Fruit fly (Drosophila melanogaster) whole organism, embryonic: Measurements from ENCODE around the gene a10.
A peak's percentile ranks its signal among the peaks of the same experiment; 100 is the strongest.

Experiments used
- Asciz ChIP-seq: fragments of 200-800 bp; sonication (Bioruptor generic); optimal IDR thresholded peaks from 2 replicates; lab custom pipeline; 2017; ENCODE audit warnings: missing biosample characterization, mild to moderate bottlenecking, missing genetic modification characterization, missing genetic modification reagents
- C15 ChIP-seq: fragments of 200-800 bp; sonication (Bioruptor generic); IDR thresholded peaks from 3 replicates; pipeline ENCODE4 v1.3.6; 2022; ENCODE audit warnings: missing biosample characterization, missing genetic modification characterization
- CG11247 ChIP-seq: fragments of 200-800 bp; sonication (Bioruptor generic); IDR thresholded peaks from 2 replicates; pipeline ENCODE4 v1.3.6; 2022; ENCODE audit warnings: missing biosample characterization, missing genetic modification characterization
- CG11398 ChIP-seq: fragments of 200-800 bp; sonication (Bioruptor generic); optimal IDR thresholded peaks from 2 replicates; lab custom pipeline; 2016; ENCODE audit warnings: missing biosample characterization, missing genetic modification characterization
- CG12391 ChIP-seq: fragments of 200-800 bp; sonication (Bioruptor generic); optimal IDR thresholded peaks from 3 replicates; lab custom pipeline; 2018; ENCODE audit warnings: missing biosample characterization, mild to moderate bottlenecking, missing genetic modification characterization, moderate library complexity
- CG12769 ChIP-seq: fragments of 200-800 bp; sonication (Bioruptor generic); optimal IDR thresholded peaks from 2 replicates; lab custom pipeline; 2019; ENCODE audit warnings: missing biosample characterization, mild to moderate bottlenecking, missing genetic modification characterization, moderate library complexity
- CG14014 ChIP-seq: fragments of 200-800 bp; sonication (Bioruptor generic); IDR thresholded peaks from 2 replicates; pipeline ENCODE4 v1.3.6; 2022; ENCODE audit warnings: missing biosample characterization, missing genetic modification characterization
- CG14965 ChIP-seq: fragments of 200-800 bp; sonication (Bioruptor generic); optimal IDR thresholded peaks from 2 replicates; lab custom pipeline; 2016; ENCODE audit warnings: missing biosample characterization, missing genetic modification characterization, borderline replicate concordance
- CG15601 ChIP-seq: fragments of 200-800 bp; sonication (Bioruptor generic); optimal IDR thresholded peaks from 3 replicates; lab custom pipeline; 2019; ENCODE audit warnings: missing biosample characterization, mild to moderate bottlenecking, missing genetic modification characterization, moderate library complexity
- CG1647 ChIP-seq: fragments of 200-800 bp; sonication (Bioruptor generic); optimal IDR thresholded peaks from 3 replicates; lab custom pipeline; 2016; ENCODE audit warnings: missing biosample characterization, missing genetic modification characterization
- CG2199 ChIP-seq: fragments of 200-800 bp; sonication (Bioruptor generic); IDR thresholded peaks from 3 replicates; pipeline ENCODE4 v1.3.6; 2022; ENCODE audit warnings: missing biosample characterization, missing genetic modification characterization
- CG3163 ChIP-seq: fragments of 200-800 bp; sonication (Bioruptor generic); optimal IDR thresholded peaks from 3 replicates; lab custom pipeline; 2016; ENCODE audit warnings: missing biosample characterization, missing genetic modification characterization
- CG32767 ChIP-seq: fragments of 200-800 bp; sonication (Bioruptor generic); IDR thresholded peaks from 2 replicates; pipeline ENCODE4 v1.3.6; 2022; ENCODE audit warnings: missing biosample characterization, missing genetic modification characterization
- CG34422 ChIP-seq: fragments of 200-800 bp; sonication (Bioruptor generic); IDR thresholded peaks from 3 replicates; pipeline ENCODE4 v1.3.6; 2022; ENCODE audit warnings: missing biosample characterization, missing genetic modification characterization
- CG4404 ChIP-seq: fragments of 200-800 bp; sonication (Bioruptor generic); IDR thresholded peaks from 2 replicates; pipeline ENCODE4 v1.3.6; 2022; ENCODE audit warnings: missing biosample characterization, missing genetic modification characterization
- CG6254 ChIP-seq: fragments of 200-800 bp; sonication (Bioruptor generic); optimal IDR thresholded peaks from 3 replicates; lab custom pipeline; 2017; ENCODE audit warnings: mild to moderate bottlenecking, missing biosample characterization, missing genetic modification reagents, missing genetic modification characterization
- CG6765 ChIP-seq: fragments of 200-800 bp; sonication (Bioruptor generic); optimal IDR thresholded peaks from 3 replicates; lab custom pipeline; 2017; ENCODE audit warnings: missing biosample characterization, mild to moderate bottlenecking, missing genetic modification characterization
- CG6813 ChIP-seq: fragments of 200-800 bp; sonication (Bioruptor generic); optimal IDR thresholded peaks from 2 replicates; lab custom pipeline; 2017; ENCODE audit warnings: missing biosample characterization, missing genetic modification characterization, mild to moderate bottlenecking, moderate library complexity, missing genetic modification reagents
- CG7786 ChIP-seq: fragments of 200-800 bp; sonication (Bioruptor generic); optimal IDR thresholded peaks from 2 replicates; lab custom pipeline; 2016; ENCODE audit warnings: missing biosample characterization, missing genetic modification characterization
- CG8765 ChIP-seq: fragments of 200-800 bp; sonication (Bioruptor generic); IDR thresholded peaks from 2 replicates; pipeline ENCODE4 v1.3.6; 2022; ENCODE audit warnings: missing biosample characterization, missing genetic modification characterization
- CkIIα-i1 ChIP-seq: fragments of 200-800 bp; sonication (Bioruptor generic); IDR thresholded peaks from 2 replicates; pipeline ENCODE4 v1.3.6; 2022; ENCODE audit warnings: missing biosample characterization, missing genetic modification characterization
- CrebB ChIP-seq: fragments of 200-800 bp; sonication (Bioruptor generic); optimal IDR thresholded peaks from 3 replicates; lab custom pipeline; 2018; ENCODE audit warnings: missing biosample characterization, mild to moderate bottlenecking, missing genetic modification characterization
- D19A ChIP-seq: fragments of 200-800 bp; optimal IDR thresholded peaks from 3 replicates; lab custom pipeline; 2019; ENCODE audit warnings: missing biosample characterization, mild to moderate bottlenecking, missing genetic modification characterization, moderate library complexity
- Dll ChIP-seq: fragments of 200-800 bp; sonication (Bioruptor generic); IDR thresholded peaks from 4 replicates; pipeline ENCODE4 v1.3.6; 2022; ENCODE audit warnings: missing biosample characterization, missing genetic modification characterization; ENCODE audit not compliant: partially characterized antibody
- Dp ChIP-seq: fragments of 200-800 bp; sonication (Bioruptor generic); optimal IDR thresholded peaks from 2 replicates; lab custom pipeline; 2018; ENCODE audit warnings: missing biosample characterization, mild to moderate bottlenecking, missing genetic modification characterization, moderate library complexity
- Fer1 ChIP-seq: fragments of 200-800 bp; sonication (Bioruptor generic); optimal IDR thresholded peaks from 2 replicates; lab custom pipeline; 2017; ENCODE audit warnings: missing biosample characterization, mild to moderate bottlenecking, missing genetic modification characterization
- Hmx ChIP-seq: fragments of 200-800 bp; sonication (Bioruptor generic); optimal IDR thresholded peaks from 2 replicates; lab custom pipeline; 2016; ENCODE audit warnings: missing biosample characterization, missing genetic modification characterization
- Rfx ChIP-seq: fragments of 200-800 bp; sonication (Bioruptor generic); IDR thresholded peaks from 2 replicates; pipeline ENCODE4 v1.3.6; 2022; ENCODE audit warnings: missing biosample characterization, missing genetic modification characterization
- Sox102F ChIP-seq: fragments of 200-800 bp; sonication (Bioruptor generic); optimal IDR thresholded peaks from 2 replicates; lab custom pipeline; 2018; ENCODE audit warnings: missing biosample characterization, mild to moderate bottlenecking, missing genetic modification characterization, moderate library complexity
- Taf1 ChIP-seq: fragments of 200-800 bp; sonication (Bioruptor generic); IDR thresholded peaks from 2 replicates; pipeline ENCODE4 v1.3.6; 2022; ENCODE audit warnings: missing biosample characterization, missing genetic modification characterization
- Tbp ChIP-seq: fragments of >200 bp; optimal IDR thresholded peaks from 2 replicates; lab custom pipeline; 2018; ENCODE audit warnings: missing biosample characterization, missing genetic modification characterization
- ash1 ChIP-seq: fragments of 200-800 bp; sonication (Bioruptor generic); optimal IDR thresholded peaks from 2 replicates; lab custom pipeline; 2018; ENCODE audit warnings: missing biosample characterization, mild to moderate bottlenecking, missing genetic modification characterization
- bcd ChIP-seq: fragments of 200-800 bp; sonication (Bioruptor generic); optimal IDR thresholded peaks from 2 replicates; lab custom pipeline; 2017; ENCODE audit warnings: missing biosample characterization, mild to moderate bottlenecking, missing genetic modification characterization
- cato ChIP-seq: fragments of 200-800 bp; sonication (Bioruptor generic); optimal IDR thresholded peaks from 2 replicates; lab custom pipeline; 2016; ENCODE audit warnings: missing biosample characterization, missing genetic modification characterization, borderline replicate concordance
- dati ChIP-seq: fragments of 200-800 bp; sonication (Bioruptor generic); IDR thresholded peaks from 2 replicates; pipeline ENCODE4 v1.3.6; 2022; ENCODE audit warnings: missing biosample characterization, missing genetic modification characterization
- dm ChIP-seq: fragments of 200-800 bp; sonication (Bioruptor generic); optimal IDR thresholded peaks from 3 replicates; lab custom pipeline; 2016; ENCODE audit warnings: missing biosample characterization, missing genetic modification characterization
- gcm ChIP-seq: fragments of 200-800 bp; sonication (Bioruptor generic); optimal IDR thresholded peaks from 2 replicates; lab custom pipeline; 2019; ENCODE audit warnings: missing biosample characterization, mild to moderate bottlenecking, missing genetic modification characterization, moderate library complexity
- gcm2 ChIP-seq: fragments of 200-800 bp; sonication (Bioruptor generic); optimal IDR thresholded peaks from 2 replicates; lab custom pipeline; 2016; ENCODE audit warnings: missing biosample characterization, missing genetic modification characterization
- gro ChIP-seq: fragments of 200-800 bp; sonication (Bioruptor generic); optimal IDR thresholded peaks from 2 replicates; lab custom pipeline; 2016; ENCODE audit warnings: missing biosample characterization, missing genetic modification characterization
- gsb ChIP-seq: fragments of 200-800 bp; sonication (Bioruptor generic); IDR thresholded peaks from 2 replicates; pipeline ENCODE4 v1.3.6; 2022; ENCODE audit warnings: missing biosample characterization, missing genetic modification characterization
- hb ChIP-seq: fragments of 200-800 bp; sonication (Bioruptor generic); IDR thresholded peaks from 3 replicates; pipeline ENCODE4 v1.3.6; 2022; ENCODE audit warnings: missing biosample characterization, missing genetic modification characterization; ENCODE audit not compliant: partially characterized antibody
- jing ChIP-seq: fragments of 200-800 bp; sonication (Bioruptor generic); optimal IDR thresholded peaks from 2 replicates; lab custom pipeline; 2018; ENCODE audit warnings: missing biosample characterization, mild to moderate bottlenecking, missing genetic modification characterization
- luna ChIP-seq: fragments of 200-800 bp; sonication (Bioruptor generic); optimal IDR thresholded peaks from 2 replicates; lab custom pipeline; 2016; ENCODE audit warnings: missing biosample characterization, missing genetic modification characterization
- mam ChIP-seq: fragments of 200-800 bp; sonication (Bioruptor generic); optimal IDR thresholded peaks from 3 replicates; lab custom pipeline; 2016; ENCODE audit warnings: missing biosample characterization, missing genetic modification characterization
- prd ChIP-seq, 3 experiments: fragments of >200 bp in 2 of 3; fragments of 200-800 bp in 1 of 3; sonication (Bioruptor generic) in 1 of 3; optimal IDR thresholded peaks in 2 of 3; IDR thresholded peaks in 1 of 3; 2 replicates in 2 of 3; 3 replicates in 1 of 3; pipeline versions ENCODE4 v1.3.6 to Lab custom; 2017 to 2022; ENCODE audit warnings: missing biosample characterization in 1 of 3, missing genetic modification characterization in 1 of 3
- ranshi ChIP-seq: fragments of 200-800 bp; sonication (Bioruptor generic); IDR thresholded peaks from 2 replicates; pipeline ENCODE4 v1.3.6; 2022; ENCODE audit warnings: missing biosample characterization, missing genetic modification characterization
- so ChIP-seq: fragments of 200-800 bp; sonication (Bioruptor generic); IDR thresholded peaks from 3 replicates; pipeline ENCODE4 v1.3.6; 2022; ENCODE audit warnings: missing biosample characterization, missing genetic modification characterization
- wdn ChIP-seq: fragments of 200-800 bp; sonication (Bioruptor generic); IDR thresholded peaks from 2 replicates; pipeline ENCODE4 v1.3.6; 2022; ENCODE audit warnings: missing biosample characterization, missing genetic modification characterization
- wor ChIP-seq: fragments of 200-800 bp; sonication (Bioruptor generic); IDR thresholded peaks from 2 replicates; pipeline ENCODE4 v1.3.6; 2022; ENCODE audit warnings: missing biosample characterization, missing genetic modification characterization

Gene a10

dm6 chr3L:17009715-17010491 lies 13.6 kb downstream of the a10 start (continued):
- TF ChIP-seq CG2199 = peak; percentile 72; the same call in 1 of the 3 replicates
- no peak for TF ChIP-seq CG4404 (GFP tag; lab: Robert Waterston, UW)
- no peak for TF ChIP-seq so
- peak; percentile 98 for TF ChIP-seq CG12769 (tag; lab: Kevin White, UChicago)
- 0 out of 2 replicates have a peak, but pooled peaks have one; percentile 33 for TF ChIP-seq gsb (GFP tag; lab: Robert Waterston, UW)
- 0 out of 2 replicates have a peak, but pooled peaks have one; percentile 26 for TF ChIP-seq ranshi (GFP tag; lab: Robert Waterston, UW)
- TF ChIP-seq CG12391 (tag; lab: Kevin White, UChicago) = peak; percentile 32
- peak; percentile 75 for TF ChIP-seq CrebB (tag; lab: Kevin White, UChicago)
- TF ChIP-seq C15 (GFP tag; lab: Robert Waterston, UW) = no peak
- peak; percentile 71; the same call in 1 of the 3 replicates for TF ChIP-seq CG34422 (GFP tag; lab: Robert Waterston, UW)
- TF ChIP-seq Sox102F (GFP tag; lab: Kevin White, UChicago) = peak; percentile 31
- no peak for TF ChIP-seq CG3163 (GFP tag; lab: Kevin White, UChicago)
- TF ChIP-seq dm (GFP tag; lab: Kevin White, UChicago) = no peak
- no peak for TF ChIP-seq D19A (tag; lab: Kevin White, UChicago)
- no peak for TF ChIP-seq CG15601 (tag; lab: Kevin White, UChicago)
- TF ChIP-seq cato (GFP tag; lab: Kevin White, UChicago) = no peak
- TF ChIP-seq CG6813 = peak; percentile 17
- no peak for TF ChIP-seq wor
- TF ChIP-seq CG14014 (GFP tag; lab: Robert Waterston, UW) = peak; percentile 14; the same call in 1 of the 2 replicates
- TF ChIP-seq Dp (GFP tag; lab: Kevin White, UChicago) = peak; percentile 15
- TF ChIP-seq Dll = 0 out of 4 replicates have a peak, but pooled peaks have one; percentile 31
- TF ChIP-seq CG14965 (GFP tag; lab: Kevin White, UChicago) = no peak
- TF ChIP-seq CkIIα-i1 (GFP tag; lab: Robert Waterston, UW) = no peak
- peak; percentile 32 for TF ChIP-seq Asciz
- peak; percentile 73 for TF ChIP-seq CG32767 (GFP tag; lab: Robert Waterston, UW)
- TF ChIP-seq gcm2 (GFP tag; lab: Kevin White, UChicago) = peak; percentile 34
- TF ChIP-seq Hmx = no peak
- TF ChIP-seq CG6254 (GFP tag; lab: Kevin White, UChicago) = no peak
- no peak for TF ChIP-seq CG11398 (GFP tag; lab: Kevin White, UChicago)
- TF ChIP-seq CG6765 (GFP tag; lab: Kevin White, UChicago) = no peak
- TF ChIP-seq ash1 = peak; percentile 60
- TF ChIP-seq CG7786 (GFP tag; lab: Kevin White, UChicago) = no peak
- TF ChIP-seq jing = peak; percentile 18
- no peak for TF ChIP-seq gcm (GFP tag; lab: Kevin White, UChicago)
- no peak for TF ChIP-seq wdn
- TF ChIP-seq luna (GFP tag; lab: Kevin White, UChicago) = no peak
- TF ChIP-seq bcd = peak; percentile 25
- peak; percentile 42; the same call in 1 of the 2 replicates for TF ChIP-seq CG11247
- no peak for TF ChIP-seq Tbp (GFP tag; lab: Kevin White, UChicago)
- TF ChIP-seq Fer1 (GFP tag; lab: Kevin White, UChicago) = peak; percentile 67
- TF ChIP-seq prd (optimal IDR thresholded peaks at IDR 0.05; lab: Kevin White, UChicago) = no peak
- peak; percentile 39; the same call in 1 of the 3 replicates for TF ChIP-seq prd (GFP tag; IDR thresholded peaks at IDR 0.05; lab: Robert Waterston, UW)
- TF ChIP-seq Taf1 (GFP tag; lab: Robert Waterston, UW) = peak; percentile 5; the same call in 1 of the 2 replicates
- no peak for TF ChIP-seq CG1647 (GFP tag; lab: Kevin White, UChicago)
- peak; percentile 49 for TF ChIP-seq gro
- TF ChIP-seq mam (GFP tag; lab: Kevin White, UChicago) = peak; percentile 52
- no peak for TF ChIP-seq CG8765 (GFP tag; lab: Robert Waterston, UW)
- TF ChIP-seq hb (GFP tag; lab: Robert Waterston, UW) = no peak
- no peak for TF ChIP-seq dati (GFP tag; lab: Robert Waterston, UW)
- peak; percentile 48 for TF ChIP-seq Rfx
